Fruit fly (Drosophila melanogaster): ENCODE measurements around the gene Sems.
A peak's percentile ranks its signal among the peaks of the same experiment; 100 is the strongest.

Gene Sems

DNA sequence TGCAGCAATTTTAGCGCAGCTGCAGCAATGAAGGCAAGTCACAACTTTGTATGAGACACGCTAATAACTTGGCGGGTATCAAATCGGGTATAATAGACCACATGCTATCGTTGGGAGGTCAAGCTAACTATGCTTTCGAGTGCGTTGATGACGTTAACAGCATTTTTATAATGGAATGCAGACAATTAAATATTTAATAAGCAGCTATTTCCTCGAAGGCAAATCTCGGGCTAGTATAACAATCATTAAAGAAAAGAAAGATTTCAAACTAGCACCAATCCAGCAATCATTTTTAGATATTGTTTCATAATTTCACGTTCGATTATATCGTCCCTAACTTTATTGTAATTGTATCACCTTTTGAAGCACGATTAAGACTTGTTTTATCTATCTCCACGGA is 23.9 kb upstream of the Sems start:
- TF ChIP-seq CG14655 (GFP tag; optimal IDR thresholded peaks at IDR 0.05) (peak; percentile 17), fd96Ca (GFP tag; IDR thresholded peaks at IDR 0.05) (no peak), CG34367 (tag; optimal IDR thresholded peaks at IDR 0.05) (no peak), rn (GFP tag; IDR thresholded peaks at IDR 0.05) (no peak), D1 (tag; optimal IDR thresholded peaks at IDR 0.05) (no peak), CG8159 (tag; optimal IDR thresholded peaks at IDR 0.05) (no peak), CG12605 (GFP tag; IDR thresholded peaks at IDR 0.05) (no peak), CG32121 (GFP tag; IDR thresholded peaks at IDR 0.05) (no peak), CG8301 (tag; optimal IDR thresholded peaks at IDR 0.05) (peak; percentile 11), gl (tag; optimal IDR thresholded peaks at IDR 0.05) (no peak), Snoo (tag; optimal IDR thresholded peaks at IDR 0.05) (no peak), CG13204 (GFP tag; optimal IDR thresholded peaks at IDR 0.05) (no peak)

DNA sequence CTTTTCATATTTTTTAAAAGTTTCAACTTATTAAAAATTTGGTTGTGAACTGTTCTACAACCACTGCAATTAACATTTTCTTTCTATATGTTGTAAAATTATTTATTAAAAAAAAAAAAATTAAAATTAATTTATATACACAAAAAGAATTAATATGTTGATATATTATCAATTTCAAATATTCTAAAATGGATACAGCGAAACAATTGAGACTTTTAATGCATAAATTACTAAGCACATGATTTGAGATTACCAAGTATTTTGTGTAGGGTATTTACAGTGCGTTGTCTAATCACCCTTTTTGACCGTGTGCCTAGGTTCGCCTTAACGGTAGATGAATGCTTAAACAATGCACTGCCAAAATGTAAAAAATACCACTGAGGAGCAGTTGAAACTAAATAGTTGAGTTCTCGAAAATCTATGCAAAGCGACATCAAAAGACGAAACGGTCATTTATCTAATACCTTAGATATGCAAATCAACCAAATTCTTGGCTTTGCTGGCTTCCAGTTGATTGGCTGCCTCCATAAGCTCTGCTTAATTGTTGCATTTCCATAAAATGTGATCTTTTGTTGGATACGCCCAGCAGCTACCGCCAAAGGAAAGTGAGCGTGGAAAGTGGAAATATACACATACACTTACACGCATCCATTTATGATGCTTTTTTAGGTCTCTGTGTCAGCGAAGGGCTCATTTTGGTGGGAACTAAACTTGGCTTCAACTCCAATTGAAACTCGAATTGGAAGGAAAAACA is 20.6 kb upstream of the Sems start:
- no peak for TF ChIP-seq CG12605 (GFP tag; IDR thresholded peaks at IDR 0.05)
- TF ChIP-seq Snoo (tag; optimal IDR thresholded peaks at IDR 0.05), result no peak
- TF ChIP-seq EcR (GFP tag; optimal IDR thresholded peaks at IDR 0.05), result no peak
- no peak for TF ChIP-seq Pif1A (GFP tag; optimal IDR thresholded peaks at IDR 0.05)
- TF ChIP-seq fd96Ca (GFP tag; IDR thresholded peaks at IDR 0.05), result no peak
- TF ChIP-seq gl (tag; optimal IDR thresholded peaks at IDR 0.05), result no peak
- no peak for TF ChIP-seq CG13204 (GFP tag; optimal IDR thresholded peaks at IDR 0.05)
- no peak for TF ChIP-seq CG14655 (GFP tag; optimal IDR thresholded peaks at IDR 0.05)
- TF ChIP-seq CG15710 (tag; optimal IDR thresholded peaks at IDR 0.05), result no peak
- TF ChIP-seq CG34367 (tag; optimal IDR thresholded peaks at IDR 0.05), result no peak
- no peak for TF ChIP-seq Ets98B (GFP tag; IDR thresholded peaks at IDR 0.05)
- TF ChIP-seq Pif1B (GFP tag; optimal IDR thresholded peaks at IDR 0.05), result no peak
- TF ChIP-seq CG32121 (GFP tag; IDR thresholded peaks at IDR 0.05), result no peak
- no peak for TF ChIP-seq CG9948 (tag; optimal IDR thresholded peaks at IDR 0.05)

dm6 chr3L:20976383-20976782 is 19.8 kb upstream of the Sems start:
- TF ChIP-seq CG10348 (GFP tag; IDR thresholded peaks at IDR 0.05) (no peak), CG34367 (tag; optimal IDR thresholded peaks at IDR 0.05) (no peak), Pif1B (GFP tag; optimal IDR thresholded peaks at IDR 0.05) (no peak), Pif1A (GFP tag; optimal IDR thresholded peaks at IDR 0.05) (no peak), CG4496 (GFP tag; IDR thresholded peaks at IDR 0.05) (no peak), gl (tag; optimal IDR thresholded peaks at IDR 0.05) (no peak), EcR (GFP tag; optimal IDR thresholded peaks at IDR 0.05) (no peak), CG17806 (tag; optimal IDR thresholded peaks at IDR 0.05) (no peak), CG13204 (GFP tag; optimal IDR thresholded peaks at IDR 0.05) (no peak), fd96Ca (GFP tag; IDR thresholded peaks at IDR 0.05) (no peak), CG9948 (tag; optimal IDR thresholded peaks at IDR 0.05) (no peak), CG32121 (GFP tag; IDR thresholded peaks at IDR 0.05) (no peak), CG15710 (tag; optimal IDR thresholded peaks at IDR 0.05) (no peak), CG14655 (GFP tag; optimal IDR thresholded peaks at IDR 0.05) (no peak), Snoo (tag; optimal IDR thresholded peaks at IDR 0.05) (no peak), rn (GFP tag; IDR thresholded peaks at IDR 0.05) (no peak), D1 (tag; optimal IDR thresholded peaks at IDR 0.05) (no peak), Ets98B (GFP tag; IDR thresholded peaks at IDR 0.05) (no peak), CG8159 (tag; optimal IDR thresholded peaks at IDR 0.05) (no peak), CG8301 (tag; optimal IDR thresholded peaks at IDR 0.05) (no peak)

DNA sequence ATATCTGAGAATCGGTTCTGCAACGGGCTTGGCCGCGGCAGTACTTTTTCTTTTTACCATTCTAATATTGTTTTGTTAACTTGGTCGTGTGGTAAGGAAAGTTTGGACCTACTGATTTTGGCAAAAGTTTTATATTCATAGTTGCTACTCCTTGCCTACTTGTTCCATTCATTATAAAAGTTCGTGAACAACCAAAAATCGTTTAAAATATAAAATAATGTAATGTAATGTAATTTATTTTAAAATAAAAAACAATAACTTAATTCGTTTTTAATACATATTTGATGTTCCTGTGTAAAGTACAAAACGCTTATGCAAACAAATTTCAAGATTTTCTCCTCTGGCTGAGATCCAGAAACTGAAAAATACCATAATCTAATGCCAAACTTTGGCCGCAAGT is 18.1 kb upstream of the Sems start, which contains the start of gene CG33286:
TSS of gene CG33286 (minus strand) at position 101 of the 400 bp plus-strand sequence.
- TF ChIP-seq CG32121 (GFP tag; IDR thresholded peaks at IDR 0.05), result no peak
- TF ChIP-seq CG10348 (GFP tag; IDR thresholded peaks at IDR 0.05), result no peak
- TF ChIP-seq CG14655 (GFP tag; optimal IDR thresholded peaks at IDR 0.05), result no peak
- TF ChIP-seq CG34367 (tag; optimal IDR thresholded peaks at IDR 0.05), result no peak
- no peak for TF ChIP-seq Pif1A (GFP tag; optimal IDR thresholded peaks at IDR 0.05)
- no peak for TF ChIP-seq CG4496 (GFP tag; IDR thresholded peaks at IDR 0.05)
- no peak for TF ChIP-seq D1 (tag; optimal IDR thresholded peaks at IDR 0.05)
- no peak for TF ChIP-seq CG8301 (tag; optimal IDR thresholded peaks at IDR 0.05)
- TF ChIP-seq CG8159 (tag; optimal IDR thresholded peaks at IDR 0.05), result no peak
- no peak for TF ChIP-seq EcR (GFP tag; optimal IDR thresholded peaks at IDR 0.05)
- TF ChIP-seq rn (GFP tag; IDR thresholded peaks at IDR 0.05), result no peak
- no peak for TF ChIP-seq CG15710 (tag; optimal IDR thresholded peaks at IDR 0.05)

DNA sequence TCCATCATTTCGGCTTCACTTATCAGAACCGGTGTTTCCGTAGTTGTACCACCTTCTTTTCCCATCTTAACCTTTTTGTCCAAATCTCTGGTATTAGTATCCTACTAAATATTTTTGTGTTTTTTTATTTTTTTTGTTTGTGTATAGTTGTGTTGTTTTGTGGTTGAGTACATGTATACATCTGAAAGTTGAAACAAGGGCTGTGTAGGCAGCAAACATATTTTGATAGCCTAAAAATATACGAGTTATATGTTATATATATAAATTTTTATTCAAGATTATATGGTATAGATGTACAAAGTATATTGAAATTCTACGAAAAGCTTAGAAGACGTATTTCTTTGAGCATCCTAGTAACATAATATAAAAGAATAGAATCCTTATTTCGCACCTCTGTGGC is 14.0 kb upstream of the Sems start, which contains the start of gene CG33287:
TSS of gene CG33287 (minus strand) at position 101 of the 400 bp plus-strand sequence.
- no peak for TF ChIP-seq CG15710 (tag; optimal IDR thresholded peaks at IDR 0.05)
- no peak for TF ChIP-seq CG17806 (tag; optimal IDR thresholded peaks at IDR 0.05)
- TF ChIP-seq CG9948 (tag; optimal IDR thresholded peaks at IDR 0.05), result no peak
- no peak for TF ChIP-seq D1 (tag; optimal IDR thresholded peaks at IDR 0.05)
- TF ChIP-seq Pif1B (GFP tag; optimal IDR thresholded peaks at IDR 0.05), result no peak
- TF ChIP-seq CG8301 (tag; optimal IDR thresholded peaks at IDR 0.05), result no peak
- no peak for TF ChIP-seq Ets98B (GFP tag; IDR thresholded peaks at IDR 0.05)
- TF ChIP-seq CG34367 (tag; optimal IDR thresholded peaks at IDR 0.05), result no peak
- no peak for TF ChIP-seq rn (GFP tag; IDR thresholded peaks at IDR 0.05)
- TF ChIP-seq CG8159 (tag; optimal IDR thresholded peaks at IDR 0.05), result no peak
- no peak for TF ChIP-seq Snoo (tag; optimal IDR thresholded peaks at IDR 0.05)
- TF ChIP-seq gl (tag; optimal IDR thresholded peaks at IDR 0.05), result no peak
- no peak for TF ChIP-seq Pif1A (GFP tag; optimal IDR thresholded peaks at IDR 0.05)
- no peak for TF ChIP-seq CG4496 (GFP tag; IDR thresholded peaks at IDR 0.05)
- TF ChIP-seq CG32121 (GFP tag; IDR thresholded peaks at IDR 0.05), result no peak
- TF ChIP-seq CG13204 (GFP tag; optimal IDR thresholded peaks at IDR 0.05), result no peak
- no peak for TF ChIP-seq CG10348 (GFP tag; IDR thresholded peaks at IDR 0.05)
- no peak for TF ChIP-seq EcR (GFP tag; optimal IDR thresholded peaks at IDR 0.05)
- no peak for TF ChIP-seq CG12605 (GFP tag; IDR thresholded peaks at IDR 0.05)
